Worm (Caenorhabditis elegans) whole organism, late embryonic: ENCODE measurements around the gene Y38C1BA.4.

ENCODE experiments used
- ama-1 ChIP-seq: fragments of 150-350 bp; optimal IDR thresholded peaks from 2 replicates; lab custom pipeline; 2014
- dmd-4 ChIP-seq: sonication (generic microtip); optimal IDR thresholded peaks from 2 replicates; lab custom pipeline; 2016; ENCODE audit warnings: borderline replicate concordance, missing genetic modification characterization, missing compliant biosample characterization
- nhr-232 ChIP-seq: sonication (generic microtip); optimal IDR thresholded peaks from 2 replicates; lab custom pipeline; 2016; ENCODE audit warnings: missing genetic modification characterization, missing compliant biosample characterization
- pqm-1 ChIP-seq: sonication (generic microtip); optimal IDR thresholded peaks from 2 replicates; lab custom pipeline; 2016; ENCODE audit warnings: missing genetic modification characterization, missing compliant biosample characterization
- pros-1 ChIP-seq: fragments of 150-350 bp; optimal IDR thresholded peaks from 2 replicates; lab custom pipeline; 2014; ENCODE audit warnings: missing biosample characterization, missing genetic modification reagents, missing genetic modification characterization
- tbx-7 ChIP-seq: sonication (generic microtip); optimal IDR thresholded peaks from 2 replicates; lab custom pipeline; 2016; ENCODE audit warnings: missing genotype, missing genetic modification characterization, missing compliant biosample characterization
- unc-55 ChIP-seq: sonication (generic microtip); optimal IDR thresholded peaks from 2 replicates; lab custom pipeline; 2017; ENCODE audit warnings: missing biosample characterization, missing genetic modification reagents, missing genetic modification characterization

ce11 chrIV:1827362-1827761 lies 5.7 kb downstream of the Y38C1BA.4 start:
- TF ChIP-seq unc-55 (GFP tag; lab: Kevin White, UChicago), result no peak
- no peak for TF ChIP-seq pqm-1 (tag; lab: Kevin White, UChicago)
- TF ChIP-seq dmd-4 (tag; lab: Kevin White, UChicago), result no peak
- no peak for TF ChIP-seq pros-1 (tag; lab: Kevin White, UChicago)
- TF ChIP-seq tbx-7, result no peak
- no peak for TF ChIP-seq ama-1
- no peak for TF ChIP-seq nhr-232 (tag; lab: Kevin White, UChicago)
